Worm (Caenorhabditis elegans) whole organism, L4 larva: ENCODE measurements around the gene F56D6.21.

Experiments used
- R02D3.7 ChIP-seq: fragments of 150-350 bp; sonication (generic microtip); optimal IDR thresholded peaks from 3 replicates; lab custom pipeline; 2014; ENCODE audit warnings: missing biosample characterization, missing genetic modification characterization
- ama-1 ChIP-seq: fragments of 150-350 bp; optimal IDR thresholded peaks from 2 replicates; lab custom pipeline; 2014; ENCODE audit warnings: inconsistent platforms, mixed read lengths
- attf-4 ChIP-seq: sonication (generic microtip); optimal IDR thresholded peaks from 3 replicates; lab custom pipeline; 2017; ENCODE audit warnings: missing biosample characterization, missing genetic modification characterization
- ceh-28 ChIP-seq: fragments of 150-350 bp; optimal IDR thresholded peaks from 2 replicates; lab custom pipeline; 2014; ENCODE audit warnings: missing biosample characterization, missing genetic modification reagents, missing genetic modification characterization
- ceh-82 ChIP-seq: sonication (generic microtip); optimal IDR thresholded peaks from 2 replicates; lab custom pipeline; 2017; ENCODE audit warnings: missing biosample characterization, missing genetic modification characterization
- daf-12 ChIP-seq: fragments of 150-350 bp; optimal IDR thresholded peaks from 2 replicates; lab custom pipeline; 2014; ENCODE audit warnings: missing biosample characterization, missing genetic modification reagents, missing genetic modification characterization
- egl-43 ChIP-seq: fragments of 200-800 bp; sonication (Bioruptor generic); IDR thresholded peaks from 2 replicates; pipeline ENCODE4 v1.3.6; 2022; ENCODE audit warnings: missing genetic modification reagents, missing genetic modification characterization, missing compliant biosample characterization
- lin-13 ChIP-seq: fragments of 150-350 bp; optimal IDR thresholded peaks from 2 replicates; lab custom pipeline; 2014; ENCODE audit warnings: missing biosample characterization, missing genetic modification reagents, missing genetic modification characterization
- nhr-11 ChIP-seq: fragments of 150-350 bp; optimal IDR thresholded peaks from 2 replicates; lab custom pipeline; 2014; ENCODE audit warnings: missing biosample characterization, missing genetic modification characterization
- nhr-6 ChIP-seq: fragments of 150-350 bp; optimal IDR thresholded peaks from 2 replicates; lab custom pipeline; 2014; ENCODE audit warnings: missing biosample characterization, missing genetic modification characterization
- nhr-77 ChIP-seq: fragments of 150-350 bp; optimal IDR thresholded peaks from 2 replicates; lab custom pipeline; 2014; ENCODE audit warnings: missing biosample characterization, missing genetic modification characterization
- rbr-2 ChIP-seq: sonication (generic microtip); optimal IDR thresholded peaks from 2 replicates; lab custom pipeline; 2016; ENCODE audit warnings: missing genotype, missing genetic modification characterization, missing compliant biosample characterization
- unc-130 ChIP-seq: sonication (generic microtip); optimal IDR thresholded peaks from 2 replicates; lab custom pipeline; 2016; ENCODE audit warnings: missing genetic modification reagents, missing genetic modification characterization, missing compliant biosample characterization

ce11 chrIV:3914462-3914861, 9.7 kb downstream of the F56D6.21 start, which contains the start of gene F56D6.19:
- no peak for TF ChIP-seq ceh-28
- TF ChIP-seq egl-43 (GFP tag; lab: Robert Waterston, UW), result no peak
- TF ChIP-seq nhr-77, result no peak
- TF ChIP-seq nhr-11 (tag; lab: Kevin White, UChicago), result no peak
- TF ChIP-seq lin-13 (GFP tag; lab: Kevin White, UChicago), result no peak
- no peak for TF ChIP-seq nhr-6 (tag; lab: Kevin White, UChicago)
- no peak for TF ChIP-seq ama-1 (lab: Kevin White, UChicago)
- no peak for TF ChIP-seq unc-130 (GFP tag; lab: Kevin White, UChicago)
- no peak for TF ChIP-seq daf-12 (tag; lab: Kevin White, UChicago)
- no peak for TF ChIP-seq ceh-82 (tag; lab: Kevin White, UChicago)
- TF ChIP-seq R02D3.7 (tag; lab: Kevin White, UChicago), result no peak
- no peak for TF ChIP-seq attf-4 (tag; lab: Kevin White, UChicago)
- no peak for TF ChIP-seq rbr-2 (tag; lab: Kevin White, UChicago)
